Worm (Caenorhabditis elegans) whole organism, L2 larva: ENCODE results near the gene aco-1.

ENCODE experiments used
- lsy-2 ChIP-seq, 2 experiments: fragments of 150-350 bp in 1 of 2; sonication (generic microtip) in 1 of 2; optimal IDR thresholded peaks; 2 replicates each; lab custom pipeline; 2014 to 2017; ENCODE audit warnings: missing biosample characterization in 2 of 2, missing genetic modification characterization in 2 of 2
- nhr-23 ChIP-seq: fragments of 150-350 bp; optimal IDR thresholded peaks from 2 replicates; lab custom pipeline; 2014; ENCODE audit warnings: missing biosample characterization, missing genetic modification reagents, missing genetic modification characterization
- nhr-77 ChIP-seq: fragments of 150-350 bp; optimal IDR thresholded peaks from 2 replicates; lab custom pipeline; 2014; ENCODE audit warnings: missing biosample characterization, missing genetic modification characterization

DNA sequence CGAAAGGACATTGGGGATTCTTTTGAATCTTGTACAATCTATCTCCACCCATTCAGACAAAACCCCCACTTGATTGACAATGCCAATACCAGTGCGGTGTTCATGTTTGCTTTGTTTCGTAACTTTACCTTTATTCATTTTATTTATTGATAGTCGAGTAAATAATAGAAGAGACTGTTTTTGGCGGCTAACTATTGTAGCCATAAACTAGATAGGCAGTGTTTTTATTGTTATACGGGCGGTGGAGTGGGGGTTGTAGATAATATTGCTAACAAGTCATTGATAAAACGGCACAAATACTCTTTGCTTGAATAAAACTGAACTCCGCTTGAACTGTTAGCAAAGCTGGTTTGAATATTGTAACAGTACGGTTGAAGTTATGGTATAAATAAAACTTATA is 25.2 kb downstream of the aco-1 start:
- TF ChIP-seq nhr-23 (no peak), lsy-2 (tag; optimal IDR thresholded peaks at IDR 0.05; lab: Kevin White, UChicago) (no peak), nhr-77 (tag; lab: Kevin White, UChicago) (no peak)
